Worm (Caenorhabditis elegans) whole organism, late embryonic: ENCODE data around the gene R08C7.5.

ENCODE experiments used
- C38D4.7 ChIP-seq: fragments of 200-800 bp; sonication (Bioruptor generic); optimal IDR thresholded peaks from 2 replicates; lab custom pipeline; 2018; ENCODE audit warnings: mild to moderate bottlenecking, missing genetic modification characterization, moderate library complexity, missing compliant biosample characterization
- K02D7.2 ChIP-seq: sonication (generic microtip); optimal IDR thresholded peaks from 2 replicates; lab custom pipeline; 2017; ENCODE audit warnings: mild to moderate bottlenecking, missing genetic modification characterization, missing compliant biosample characterization
- K09A11.1 ChIP-seq: sonication (generic microtip); optimal IDR thresholded peaks from 2 replicates; lab custom pipeline; 2017; ENCODE audit warnings: antibody characterized with exemption, mild to moderate bottlenecking, missing genetic modification characterization, missing compliant biosample characterization; ENCODE audit not compliant: insufficient read depth
- T23F11.4 ChIP-seq: fragments of 200-800 bp; sonication (Bioruptor generic); optimal IDR thresholded peaks from 2 replicates; lab custom pipeline; 2018; ENCODE audit warnings: mild to moderate bottlenecking, missing genetic modification characterization, missing compliant biosample characterization
- Y22D7AL.16 ChIP-seq: sonication (generic microtip); optimal IDR thresholded peaks from 2 replicates; lab custom pipeline; 2016; ENCODE audit warnings: missing genetic modification characterization, missing compliant biosample characterization
- ama-1 ChIP-seq: fragments of 150-350 bp; optimal IDR thresholded peaks from 2 replicates; lab custom pipeline; 2014
- ceh-19 ChIP-seq: fragments of 200-800 bp; sonication (Bioruptor generic); optimal IDR thresholded peaks from 2 replicates; lab custom pipeline; 2018; ENCODE audit warnings: mild to moderate bottlenecking, missing genetic modification characterization, missing compliant biosample characterization
- ceh-22 ChIP-seq: sonication (generic microtip); optimal IDR thresholded peaks from 2 replicates; lab custom pipeline; 2017; ENCODE audit warnings: missing biosample characterization, missing genetic modification characterization
- ceh-24 ChIP-seq: sonication (generic microtip); optimal IDR thresholded peaks from 2 replicates; lab custom pipeline; 2016; ENCODE audit warnings: mild to moderate bottlenecking, missing genetic modification characterization, missing compliant biosample characterization
- ceh-30 ChIP-seq: fragments of 150-350 bp; optimal IDR thresholded peaks from 2 replicates; lab custom pipeline; 2014; ENCODE audit warnings: missing biosample characterization, missing genetic modification characterization
- ceh-31 ChIP-seq: sonication (generic microtip); optimal IDR thresholded peaks from 2 replicates; lab custom pipeline; 2016; ENCODE audit warnings: missing genetic modification characterization, missing compliant biosample characterization
- ceh-48 ChIP-seq: sonication (generic microtip); optimal IDR thresholded peaks from 2 replicates; lab custom pipeline; 2016; ENCODE audit warnings: missing genetic modification characterization, inconsistent platforms, missing compliant biosample characterization
- ceh-6 ChIP-seq: fragments of 200-800 bp; sonication (Bioruptor generic); optimal IDR thresholded peaks from 2 replicates; lab custom pipeline; 2018; ENCODE audit warnings: mild to moderate bottlenecking, missing genetic modification characterization, missing compliant biosample characterization
- dve-1 ChIP-seq: sonication (generic microtip); optimal IDR thresholded peaks from 2 replicates; lab custom pipeline; 2017; ENCODE audit warnings: antibody characterized with exemption, mild to moderate bottlenecking, missing genetic modification characterization, missing compliant biosample characterization
- ets-4 ChIP-seq: sonication (generic microtip); optimal IDR thresholded peaks from 2 replicates; lab custom pipeline; 2016; ENCODE audit warnings: missing genetic modification characterization, missing compliant biosample characterization
- fax-1 ChIP-seq: sonication (generic microtip); optimal IDR thresholded peaks from 2 replicates; lab custom pipeline; 2016; ENCODE audit warnings: missing genotype, missing genetic modification characterization, missing compliant biosample characterization
- fkh-10 ChIP-seq: fragments of 150-350 bp; optimal IDR thresholded peaks from 2 replicates; lab custom pipeline; 2014; ENCODE audit warnings: missing biosample characterization, missing genetic modification reagents, missing genetic modification characterization
- hlh-15 ChIP-seq: sonication (generic microtip); optimal IDR thresholded peaks from 2 replicates; lab custom pipeline; 2016; ENCODE audit warnings: missing genetic modification characterization, missing compliant biosample characterization
- hlh-30 ChIP-seq: sonication (generic microtip); optimal IDR thresholded peaks from 2 replicates; lab custom pipeline; 2017; ENCODE audit warnings: antibody characterized with exemption, missing genetic modification characterization, missing compliant biosample characterization; ENCODE audit not compliant: insufficient read depth
- hlh-8 ChIP-seq: sonication (generic microtip); optimal IDR thresholded peaks from 2 replicates; lab custom pipeline; 2016; ENCODE audit warnings: missing genotype, missing genetic modification characterization, missing compliant biosample characterization
- lin-11 ChIP-seq: fragments of 200-800 bp; sonication (Bioruptor generic); optimal IDR thresholded peaks from 2 replicates; lab custom pipeline; 2018; ENCODE audit warnings: mild to moderate bottlenecking, missing genetic modification characterization, missing compliant biosample characterization
- madf-2 ChIP-seq: sonication (generic microtip); optimal IDR thresholded peaks from 2 replicates; lab custom pipeline; 2017; ENCODE audit warnings: missing genetic modification characterization, missing compliant biosample characterization
- nfya-1 ChIP-seq: sonication (generic microtip); optimal IDR thresholded peaks from 2 replicates; lab custom pipeline; 2017; ENCODE audit warnings: missing genetic modification characterization, mild to moderate bottlenecking, missing compliant biosample characterization, antibody characterized with exemption, moderate library complexity
- pag-3 ChIP-seq: sonication (generic microtip); optimal IDR thresholded peaks from 2 replicates; lab custom pipeline; 2016; ENCODE audit warnings: missing compliant biosample characterization, missing genetic modification characterization, borderline replicate concordance
- pat-9 ChIP-seq: fragments of 200-800 bp; sonication (Bioruptor generic); optimal IDR thresholded peaks from 2 replicates; lab custom pipeline; 2018; ENCODE audit warnings: mild to moderate bottlenecking, missing genetic modification characterization, moderate library complexity, missing compliant biosample characterization
- pqm-1 ChIP-seq: sonication (generic microtip); optimal IDR thresholded peaks from 2 replicates; lab custom pipeline; 2016; ENCODE audit warnings: missing genetic modification characterization, missing compliant biosample characterization
- pros-1 ChIP-seq: fragments of 150-350 bp; optimal IDR thresholded peaks from 2 replicates; lab custom pipeline; 2014; ENCODE audit warnings: missing biosample characterization, missing genetic modification reagents, missing genetic modification characterization
- rnt-1 ChIP-seq: sonication (generic microtip); optimal IDR thresholded peaks from 2 replicates; lab custom pipeline; 2016; ENCODE audit warnings: missing genetic modification characterization, missing compliant biosample characterization
- sdc-2 ChIP-seq: sonication (generic microtip); optimal IDR thresholded peaks from 2 replicates; lab custom pipeline; 2016; ENCODE audit warnings: missing genotype, missing genetic modification characterization, missing compliant biosample characterization
- sox-2 ChIP-seq: fragments of 200-800 bp; sonication (Bioruptor generic); IDR thresholded peaks from 2 replicates; pipeline ENCODE4 v1.3.6; 2022; ENCODE audit warnings: missing genetic modification reagents, missing genetic modification characterization, missing compliant biosample characterization
- syd-9 ChIP-seq: sonication (generic microtip); optimal IDR thresholded peaks from 2 replicates; lab custom pipeline; 2016; ENCODE audit warnings: mild to moderate bottlenecking, missing genetic modification characterization, moderate library complexity, missing compliant biosample characterization
- ttx-3 ChIP-seq: sonication (generic microtip); optimal IDR thresholded peaks from 2 replicates; lab custom pipeline; 2016; ENCODE audit warnings: missing genetic modification reagents, missing genetic modification characterization, missing compliant biosample characterization
- unc-42 ChIP-seq: sonication (generic microtip); optimal IDR thresholded peaks from 2 replicates; lab custom pipeline; 2016; ENCODE audit warnings: missing genotype, missing genetic modification characterization, missing compliant biosample characterization
- unc-55 ChIP-seq: sonication (generic microtip); optimal IDR thresholded peaks from 2 replicates; lab custom pipeline; 2017; ENCODE audit warnings: missing biosample characterization, missing genetic modification reagents, missing genetic modification characterization
- unc-86 ChIP-seq: sonication (generic microtip); optimal IDR thresholded peaks from 2 replicates; lab custom pipeline; 2016; ENCODE audit warnings: missing genetic modification characterization, missing compliant biosample characterization
- zip-5 ChIP-seq: sonication (generic microtip); optimal IDR thresholded peaks from 2 replicates; lab custom pipeline; 2016; ENCODE audit warnings: missing genetic modification characterization, missing compliant biosample characterization
- ztf-16 ChIP-seq: sonication (generic microtip); optimal IDR thresholded peaks from 2 replicates; lab custom pipeline; 2017; ENCODE audit warnings: missing genetic modification characterization, missing compliant biosample characterization

The R08C7.5 gene

ce11 chrIV:4445711-4446290 lies 15.8 kb downstream of the R08C7.5 start, which contains the start of the genes wapl-1 and htz-1 (continued):
- no peak for TF ChIP-seq pag-3
- TF ChIP-seq sox-2 = no peak
- peak; percentile 14 for TF ChIP-seq ceh-22 (tag; lab: Kevin White, UChicago)
- TF ChIP-seq nfya-1 (tag; lab: Kevin White, UChicago) = peak; percentile 95
- TF ChIP-seq T23F11.4 (GFP tag; lab: Kevin White, UChicago) = no peak
- no peak for TF ChIP-seq fkh-10
- no peak for TF ChIP-seq Y22D7AL.16 (tag; lab: Kevin White, UChicago)
- TF ChIP-seq dve-1 (tag; lab: Kevin White, UChicago) = peak; percentile 73
- TF ChIP-seq ceh-6 (GFP tag; lab: Kevin White, UChicago) = no peak
- TF ChIP-seq ets-4 (tag; lab: Kevin White, UChicago) = no peak
- peak; percentile 67 for TF ChIP-seq ceh-31 (tag; lab: Kevin White, UChicago)

ce11 chrIV:4446884-4447283 lies 16.9 kb downstream of the R08C7.5 start:
- TF ChIP-seq ceh-48 (tag; lab: Kevin White, UChicago) (peak; percentile 69), ceh-30 (tag; lab: Kevin White, UChicago) (no peak), ama-1 (peak; percentile 76)
- TF ChIP-seq, all 69 proteins: peak for 2

ce11 chrIV:4447284-4447366 lies 17.1 kb downstream of the R08C7.5 start, which contains the start of gene chat-1:
Gene chat-1, plus strand, starts transcription at chrIV:4447331.
- no peak for TF ChIP-seq sdc-2 (tag; lab: Kevin White, UChicago)
- TF ChIP-seq unc-42 (tag; lab: Kevin White, UChicago) = no peak
- no peak for TF ChIP-seq ttx-3 (tag; lab: Kevin White, UChicago)
- no peak for TF ChIP-seq pat-9
- no peak for TF ChIP-seq ceh-30 (tag; lab: Kevin White, UChicago)
- TF ChIP-seq zip-5 = no peak
- no peak for TF ChIP-seq ceh-19 (GFP tag; lab: Kevin White, UChicago)
- no peak for TF ChIP-seq K02D7.2 (tag; lab: Kevin White, UChicago)
- TF ChIP-seq hlh-30 = no peak
- no peak for TF ChIP-seq pqm-1 (tag; lab: Kevin White, UChicago)
- TF ChIP-seq K09A11.1 = no peak
- no peak for TF ChIP-seq Y22D7AL.16 (tag; lab: Kevin White, UChicago)
- TF ChIP-seq pros-1 = no peak
- no peak for TF ChIP-seq ztf-16 (tag; lab: Kevin White, UChicago)
- TF ChIP-seq unc-86 (tag; lab: Kevin White, UChicago) = no peak
- no peak for TF ChIP-seq ceh-31 (tag; lab: Kevin White, UChicago)

ce11 chrIV:4447367-4447766 lies 17.3 kb downstream of the R08C7.5 start:
- no peak for TF ChIP-seq ceh-30 (tag; lab: Kevin White, UChicago)
- TF ChIP-seq syd-9 (tag; lab: Kevin White, UChicago) = no peak
- no peak for TF ChIP-seq pag-3
- TF ChIP-seq madf-2 (tag; lab: Kevin White, UChicago) = no peak
- no peak for TF ChIP-seq dve-1 (tag; lab: Kevin White, UChicago)
- TF ChIP-seq nfya-1 (tag; lab: Kevin White, UChicago) = no peak
- no peak for TF ChIP-seq Y22D7AL.16 (tag; lab: Kevin White, UChicago)
- TF ChIP-seq pat-9 = no peak
- TF ChIP-seq sdc-2 (tag; lab: Kevin White, UChicago) = no peak
- no peak for TF ChIP-seq C38D4.7 (GFP tag; lab: Kevin White, UChicago)
- TF ChIP-seq hlh-15 (tag; lab: Kevin White, UChicago) = no peak
- no peak for TF ChIP-seq fax-1 (tag; lab: Kevin White, UChicago)
- no peak for TF ChIP-seq hlh-8 (tag; lab: Kevin White, UChicago)
- no peak for TF ChIP-seq lin-11 (tag; lab: Kevin White, UChicago)
- no peak for TF ChIP-seq T23F11.4 (GFP tag; lab: Kevin White, UChicago)
- TF ChIP-seq rnt-1 (tag; lab: Kevin White, UChicago) = no peak
- TF ChIP-seq ceh-24 (tag; lab: Kevin White, UChicago) = no peak
- TF ChIP-seq unc-55 (GFP tag; lab: Kevin White, UChicago) = no peak
